Fruit fly (Drosophila melanogaster): Measurements from ENCODE around the gene CG13603.

Gene CG13603

DNA sequence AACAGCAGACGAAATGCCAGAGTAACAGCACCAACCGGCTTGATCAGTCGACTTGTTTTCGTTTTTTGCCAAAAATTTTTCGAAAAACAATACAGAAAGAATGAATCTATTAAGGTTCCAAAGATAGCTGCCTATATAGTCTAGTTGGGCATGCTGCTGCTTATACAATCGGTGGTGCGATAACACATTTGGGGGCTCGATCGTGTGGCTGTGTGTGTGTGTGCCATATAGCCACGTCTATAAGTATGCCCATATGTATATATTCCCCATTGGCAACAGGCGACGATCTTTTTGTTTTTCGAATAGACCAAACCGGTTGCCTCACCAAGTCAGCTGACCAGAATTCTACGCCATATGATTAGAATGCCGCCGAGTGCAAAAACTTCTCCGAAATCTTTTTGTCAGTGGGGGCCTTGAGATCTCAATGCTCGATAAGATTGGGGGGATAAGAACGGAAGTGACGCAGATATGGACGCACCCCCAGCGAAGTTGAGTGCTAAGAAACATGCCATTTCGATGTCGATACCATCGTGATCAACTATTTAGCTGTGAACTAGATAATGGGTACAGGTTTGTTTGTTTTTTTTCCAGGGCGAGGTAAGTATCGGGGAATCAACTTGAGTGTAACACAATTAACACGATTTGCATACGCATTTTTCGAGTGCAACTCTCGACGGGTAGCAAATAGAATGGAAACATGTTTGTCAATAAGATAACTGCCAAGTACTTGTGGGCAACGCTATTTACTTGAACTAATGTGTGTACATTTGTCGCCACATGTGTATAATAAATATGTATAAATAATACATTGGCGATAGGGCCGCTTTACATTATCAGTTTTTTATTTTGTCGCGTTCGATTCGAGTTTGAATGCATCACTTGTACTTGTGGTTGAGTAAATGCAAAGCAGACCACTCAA is 46.2 kb downstream of the CG13603 start:
- TF ChIP-seq CG17801 (GFP tag; optimal IDR thresholded peaks at IDR 0.05; ENCODE audit: partially characterized antibody) = no peak

DNA sequence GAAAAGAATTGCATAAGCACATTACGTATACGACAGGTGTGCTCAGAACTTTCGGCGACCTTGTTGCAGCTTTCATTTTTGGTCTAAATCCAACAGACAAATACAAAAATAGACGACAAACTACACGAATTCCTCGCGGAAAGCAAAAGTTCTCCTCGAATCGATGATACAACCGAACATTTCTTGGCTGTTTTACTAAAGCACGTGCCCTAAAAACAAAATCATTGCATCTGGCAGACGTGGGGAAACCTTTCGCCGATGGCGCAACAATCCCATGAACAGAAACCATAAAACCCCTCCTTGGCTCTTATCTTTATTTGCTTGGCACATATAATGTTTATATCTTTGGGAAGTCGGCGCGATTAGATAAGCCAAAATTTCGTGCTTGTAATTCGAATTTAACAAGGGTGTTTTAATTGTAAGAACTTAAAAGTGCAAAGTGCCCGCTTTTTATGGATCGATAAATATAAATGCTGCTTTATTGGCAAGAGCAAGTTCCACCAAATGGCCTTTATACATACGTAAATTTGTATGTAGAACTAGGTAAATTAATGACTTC is 47.7 kb downstream of the CG13603 start:
- no peak for TF ChIP-seq CG17801 (GFP tag; optimal IDR thresholded peaks at IDR 0.05; ENCODE audit: partially characterized antibody)
